Worm (Caenorhabditis elegans) whole organism, midembryonic: ENCODE measurements around the gene gst-32.

Source experiments
- cog-1 ChIP-seq: sonication (generic microtip); optimal IDR thresholded peaks from 2 replicates; lab custom pipeline; 2016; ENCODE audit warnings: missing genetic modification characterization, missing compliant biosample characterization
- med-1 ChIP-seq: sonication (generic microtip); optimal IDR thresholded peaks from 2 replicates; lab custom pipeline; 2017; ENCODE audit warnings: missing genetic modification characterization, mild to moderate bottlenecking, missing compliant biosample characterization, antibody characterized with exemption, missing genetic modification reagents; ENCODE audit not compliant: insufficient read depth
- ref-1 ChIP-seq: fragments of 200-800 bp; sonication (Bioruptor generic); conservative IDR thresholded peaks from 2 replicates; pipeline ENCODE4 v1.3.6; 2022; ENCODE audit warnings: missing genetic modification reagents, missing genetic modification characterization, missing compliant biosample characterization
- tab-1 ChIP-seq: fragments of 200-800 bp; sonication (Bioruptor generic); IDR thresholded peaks from 2 replicates; pipeline ENCODE4 v1.3.6; 2022; ENCODE audit warnings: missing genetic modification characterization, missing compliant biosample characterization

ce11 chrII:15217949-15218348 is 39.6 kb upstream of the gst-32 start:
- TF ChIP-seq tab-1 (GFP tag; lab: Robert Waterston, UW) = 0 out of 2 replicates have a peak, but pooled peaks have one; percentile 34
- TF ChIP-seq med-1 (GFP tag; lab: Kevin White, UChicago) = no peak
- no peak for TF ChIP-seq cog-1 (tag; lab: Kevin White, UChicago)
- TF ChIP-seq ref-1 (GFP tag; lab: Robert Waterston, UW) = no peak
